Worm (Caenorhabditis elegans): ENCODE measurements around the gene sre-50.

DNA sequence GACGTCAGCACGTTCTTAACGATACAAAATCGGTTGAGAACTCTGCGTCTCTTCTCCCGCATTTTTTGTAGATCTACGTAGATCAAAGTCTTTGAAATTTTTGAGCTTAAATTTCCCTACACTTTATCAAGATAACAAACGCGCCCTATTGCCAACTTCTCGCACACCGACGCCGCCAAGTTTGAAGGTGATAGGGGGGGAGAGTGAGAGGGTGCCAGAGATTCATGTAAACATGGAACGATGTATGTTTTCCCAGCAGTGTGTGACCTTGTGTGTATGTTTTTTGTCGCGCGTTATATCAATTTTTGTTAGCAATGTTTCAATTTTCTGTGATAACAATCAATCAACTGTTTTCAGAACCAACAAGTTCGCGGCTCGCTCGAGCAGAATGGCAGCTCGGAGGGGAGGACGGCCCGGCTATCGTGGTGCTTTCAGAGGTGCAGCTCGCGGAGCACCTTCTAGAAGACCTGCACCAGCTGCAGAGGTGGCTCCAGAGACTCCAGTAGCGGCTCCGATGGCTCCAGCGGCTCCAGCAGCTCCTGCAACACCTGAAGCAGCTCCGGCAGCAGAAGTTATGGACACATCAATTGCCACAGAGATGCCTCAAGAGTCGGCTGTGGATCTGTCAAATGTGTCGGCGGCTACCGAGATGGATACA, 38.4 kb downstream of the sre-50 start:
- no peak for TF ChIP-seq flt-1 (GFP tag; IDR thresholded peaks at IDR 0.05)
- no peak for TF ChIP-seq cog-1 (tag; optimal IDR thresholded peaks at IDR 0.05)
- no peak for TF ChIP-seq klf-2 (GFP tag; conservative IDR thresholded peaks at IDR 0.05)
- TF ChIP-seq T22C8.4 (GFP tag; IDR thresholded peaks at IDR 0.05), result no peak
- TF ChIP-seq ref-1 (GFP tag; conservative IDR thresholded peaks at IDR 0.05), result no peak
- no peak for TF ChIP-seq med-1 (GFP tag; optimal IDR thresholded peaks at IDR 0.05; ENCODE audit: insufficient read depth)
- no peak for TF ChIP-seq ztf-23 (GFP tag; IDR thresholded peaks at IDR 0.05)
- TF ChIP-seq ztf-29 (GFP tag; IDR thresholded peaks at IDR 0.05), result no peak
- no peak for TF ChIP-seq tab-1 (GFP tag; IDR thresholded peaks at IDR 0.05)

Measured in whole organism, midembryonic.